Worm (Caenorhabditis elegans) whole organism, L2 larva: Measurements from ENCODE around the gene pgam-5.

ENCODE experiments used
- C34F6.9 ChIP-seq: fragments of 150-350 bp; optimal IDR thresholded peaks from 2 replicates; lab custom pipeline; 2014; ENCODE audit warnings: missing biosample characterization, missing genetic modification characterization
- F13H6.1 ChIP-seq: sonication (generic microtip); optimal IDR thresholded peaks from 2 replicates; lab custom pipeline; 2016; ENCODE audit warnings: missing genetic modification characterization, missing compliant biosample characterization
- Y55F3AM.14 ChIP-seq: fragments of 200-800 bp; sonication (Bioruptor generic); optimal IDR thresholded peaks from 2 replicates; lab custom pipeline; 2018; ENCODE audit warnings: mild to moderate bottlenecking, missing genetic modification characterization, missing compliant biosample characterization
- ZK546.5 ChIP-seq: sonication (generic microtip); optimal IDR thresholded peaks from 2 replicates; lab custom pipeline; 2017; ENCODE audit warnings: missing biosample characterization, missing genetic modification characterization
- aly-2 ChIP-seq: fragments of 150-350 bp; optimal IDR thresholded peaks from 2 replicates; lab custom pipeline; 2014; ENCODE audit warnings: missing biosample characterization, missing genetic modification characterization
- ceh-16 ChIP-seq: fragments of 150-350 bp; optimal IDR thresholded peaks from 2 replicates; lab custom pipeline; 2014; ENCODE audit warnings: missing biosample characterization, missing genetic modification characterization
- ceh-82 ChIP-seq: fragments of 150-350 bp; optimal IDR thresholded peaks from 2 replicates; lab custom pipeline; 2014; ENCODE audit warnings: missing biosample characterization, missing genetic modification characterization
- crh-2 ChIP-seq: sonication (generic microtip); optimal IDR thresholded peaks from 2 replicates; lab custom pipeline; 2017; ENCODE audit warnings: missing biosample characterization, missing genetic modification characterization
- dmd-4 ChIP-seq: sonication (generic microtip); optimal IDR thresholded peaks from 2 replicates; lab custom pipeline; 2017; ENCODE audit warnings: missing biosample characterization, missing genetic modification characterization
- egl-27 ChIP-seq: sonication (generic microtip); optimal IDR thresholded peaks from 3 replicates; lab custom pipeline; 2017; ENCODE audit warnings: missing biosample characterization, missing genetic modification reagents, missing genetic modification characterization
- elt-1 ChIP-seq: fragments of 150-350 bp; optimal IDR thresholded peaks from 2 replicates; lab custom pipeline; 2014; ENCODE audit warnings: missing biosample characterization, missing genetic modification characterization
- elt-3 ChIP-seq: sonication (generic microtip); optimal IDR thresholded peaks from 2 replicates; lab custom pipeline; 2017; ENCODE audit warnings: missing biosample characterization, missing genetic modification characterization
- fos-1 ChIP-seq: fragments of 150-350 bp; optimal IDR thresholded peaks from 2 replicates; lab custom pipeline; 2014; ENCODE audit warnings: missing biosample characterization, missing genetic modification characterization
- gmeb-1 ChIP-seq: fragments of 150-350 bp; optimal IDR thresholded peaks from 2 replicates; lab custom pipeline; 2014; ENCODE audit warnings: missing biosample characterization, missing genetic modification characterization
- lin-39 ChIP-seq: fragments of 150-350 bp; optimal IDR thresholded peaks from 2 replicates; lab custom pipeline; 2014; ENCODE audit warnings: missing biosample characterization, missing genetic modification reagents, missing genetic modification characterization
- lsy-2 ChIP-seq, 2 experiments: fragments of 150-350 bp in 1 of 2; sonication (generic microtip) in 1 of 2; optimal IDR thresholded peaks; 2 replicates each; lab custom pipeline; 2014 to 2017; ENCODE audit warnings: missing biosample characterization in 2 of 2, missing genetic modification characterization in 2 of 2
- mdl-1 ChIP-seq, 2 experiments: fragments of 150-350 bp in 1 of 2; sonication (generic microtip) in 1 of 2; optimal IDR thresholded peaks; 2 replicates each; lab custom pipeline; 2017; ENCODE audit warnings: missing biosample characterization in 2 of 2, missing genetic modification characterization in 2 of 2
- nhr-11 ChIP-seq: fragments of 150-350 bp; optimal IDR thresholded peaks from 2 replicates; lab custom pipeline; 2014; ENCODE audit warnings: missing biosample characterization, missing genetic modification characterization
- nhr-12 ChIP-seq: fragments of 150-350 bp; optimal IDR thresholded peaks from 2 replicates; lab custom pipeline; 2014; ENCODE audit warnings: missing biosample characterization, missing genetic modification characterization
- nhr-129 ChIP-seq: fragments of 150-350 bp; optimal IDR thresholded peaks from 2 replicates; lab custom pipeline; 2014; ENCODE audit warnings: missing biosample characterization, missing genetic modification characterization
- nhr-23 ChIP-seq: fragments of 150-350 bp; optimal IDR thresholded peaks from 2 replicates; lab custom pipeline; 2014; ENCODE audit warnings: missing biosample characterization, missing genetic modification reagents, missing genetic modification characterization
- nhr-237 ChIP-seq: fragments of 150-350 bp; optimal IDR thresholded peaks from 2 replicates; lab custom pipeline; 2014; ENCODE audit warnings: missing biosample characterization, missing genetic modification characterization
- nhr-25 ChIP-seq: fragments of 150-350 bp; sonication (generic microtip); optimal IDR thresholded peaks from 3 replicates; lab custom pipeline; 2014; ENCODE audit warnings: missing biosample characterization, missing genetic modification characterization
- peb-1 ChIP-seq: fragments of 150-350 bp; optimal IDR thresholded peaks from 2 replicates; lab custom pipeline; 2014; ENCODE audit warnings: missing biosample characterization, missing genetic modification characterization
- skn-1 ChIP-seq: sonication (generic microtip); optimal IDR thresholded peaks from 2 replicates; lab custom pipeline; 2017; ENCODE audit warnings: missing biosample characterization, missing genetic modification characterization
- sma-3 ChIP-seq: sonication (generic microtip); optimal IDR thresholded peaks from 2 replicates; lab custom pipeline; 2016; ENCODE audit warnings: missing genetic modification reagents, missing genetic modification characterization, missing compliant biosample characterization
- snpc-4 ChIP-seq: fragments of 150-350 bp; optimal IDR thresholded peaks from 2 replicates; lab custom pipeline; 2014; ENCODE audit warnings: missing biosample characterization, missing genetic modification characterization
- unc-62 ChIP-seq: fragments of 150-350 bp; optimal IDR thresholded peaks from 2 replicates; lab custom pipeline; 2014; ENCODE audit warnings: missing biosample characterization, missing genetic modification reagents, missing genetic modification characterization
- zag-1 ChIP-seq: fragments of 150-350 bp; optimal IDR thresholded peaks from 2 replicates; lab custom pipeline; 2014; ENCODE audit warnings: missing biosample characterization, missing genetic modification characterization
- ztf-11 ChIP-seq: sonication (generic microtip); optimal IDR thresholded peaks from 2 replicates; lab custom pipeline; 2017; ENCODE audit warnings: missing biosample characterization, missing genetic modification characterization
- ztf-4 ChIP-seq: fragments of 150-350 bp; optimal IDR thresholded peaks from 2 replicates; lab custom pipeline; 2014; ENCODE audit warnings: missing biosample characterization, missing genetic modification characterization

Gene pgam-5

DNA sequence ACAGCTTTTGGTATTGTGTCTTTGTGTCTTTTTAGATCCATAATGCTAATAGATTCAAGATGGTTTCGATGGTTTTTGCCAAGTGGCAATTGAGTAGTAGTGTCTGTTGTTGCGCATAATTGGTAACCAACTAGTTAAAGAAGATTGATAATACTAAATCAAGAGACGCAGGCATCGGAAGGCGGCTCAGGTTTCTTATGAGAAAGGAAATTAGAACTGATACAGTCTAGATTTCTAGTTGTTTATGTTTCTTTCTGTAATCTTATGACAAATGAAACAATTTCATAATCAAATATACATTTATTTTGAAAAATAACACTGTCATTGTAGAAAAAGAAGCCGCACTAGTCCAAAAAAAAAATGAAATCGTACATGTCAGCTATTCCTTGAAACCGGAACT lies 44.7 kb downstream of the pgam-5 start, which contains the start of gene ZK1290.10:
ZK1290.10 (minus strand) TSS at position 101 of the 400 bp plus-strand sequence.
- TF ChIP-seq C34F6.9 (tag; lab: Kevin White, UChicago) = no peak
- TF ChIP-seq ztf-11 (tag; lab: Kevin White, UChicago) = no peak
- no peak for TF ChIP-seq ztf-4 (tag; lab: Kevin White, UChicago)
- no peak for TF ChIP-seq elt-1
- no peak for TF ChIP-seq ceh-16 (tag; lab: Kevin White, UChicago)
- TF ChIP-seq, all 48 proteins: peak for 0

DNA sequence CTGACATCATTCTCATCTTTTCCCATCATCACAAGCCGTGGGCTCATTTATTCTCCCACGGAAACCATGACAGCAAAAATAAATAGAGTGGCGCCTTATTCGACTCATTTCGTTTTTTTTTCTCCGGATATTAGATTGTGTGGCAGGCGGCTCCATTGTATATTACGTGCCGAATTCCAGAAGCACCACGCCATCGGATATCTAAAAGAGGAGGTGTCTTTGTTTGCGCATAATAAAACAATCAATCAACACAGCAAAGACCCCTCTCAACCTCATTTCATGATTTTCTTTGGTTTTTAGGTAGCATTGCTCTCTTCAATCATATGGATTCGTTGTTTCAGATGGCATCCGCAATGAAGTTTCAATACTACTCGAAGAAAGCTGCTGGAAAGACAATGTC lies 49.5 kb downstream of the pgam-5 start, which contains the start of gene tph-1:
tph-1 (plus strand) TSS at position 301 of the 400 bp plus-strand sequence.
- no peak for TF ChIP-seq nhr-11 (tag; lab: Kevin White, UChicago)
- TF ChIP-seq zag-1 (tag; lab: Kevin White, UChicago) = no peak
- TF ChIP-seq sma-3 (GFP tag; lab: Kevin White, UChicago) = no peak
- TF ChIP-seq skn-1 (tag; lab: Kevin White, UChicago) = no peak
- no peak for TF ChIP-seq nhr-23 (tag; lab: Kevin White, UChicago)
- TF ChIP-seq dmd-4 (tag; lab: Kevin White, UChicago) = no peak
- no peak for TF ChIP-seq nhr-12 (tag; lab: Kevin White, UChicago)
- no peak for TF ChIP-seq gmeb-1 (tag; lab: Kevin White, UChicago)
- no peak for TF ChIP-seq nhr-129
- no peak for TF ChIP-seq ZK546.5 (tag; lab: Kevin White, UChicago)
- no peak for TF ChIP-seq aly-2 (tag; lab: Kevin White, UChicago)
- no peak for TF ChIP-seq fos-1 (tag; lab: Kevin White, UChicago)
- TF ChIP-seq nhr-237 (tag; lab: Kevin White, UChicago) = no peak
- no peak for TF ChIP-seq crh-2 (tag; lab: Kevin White, UChicago)
- TF ChIP-seq F13H6.1 = no peak
- TF ChIP-seq ceh-82 = no peak

ce11 chrII:7548044-7548443 lies 50.5 kb downstream of the pgam-5 start, which contains the start of gene fbxa-224:
TSS of gene fbxa-224 (minus strand) at chrII:7548144.
- TF ChIP-seq egl-27 (no peak), skn-1 (tag; lab: Kevin White, UChicago) (no peak), peb-1 (no peak), elt-3 (tag; lab: Kevin White, UChicago) (no peak), unc-62 (GFP tag; lab: Kevin White, UChicago) (no peak), lin-39 (no peak), nhr-129 (no peak), nhr-25 (tag; lab: Kevin White, UChicago) (no peak), nhr-11 (tag; lab: Kevin White, UChicago) (no peak), nhr-237 (tag; lab: Kevin White, UChicago) (no peak), Y55F3AM.14 (GFP tag; lab: Kevin White, UChicago) (no peak), lsy-2 (tag; optimal IDR thresholded peaks at IDR 0.05; lab: Kevin White, UChicago) (no peak), ceh-82 (no peak), mdl-1 (tag; optimal IDR thresholded peaks at IDR 0.05; lab: Kevin White, UChicago) (no peak), snpc-4 (tag; lab: Kevin White, UChicago) (no peak), ceh-16 (tag; lab: Kevin White, UChicago) (no peak), ztf-11 (tag; lab: Kevin White, UChicago) (no peak), C34F6.9 (tag; lab: Kevin White, UChicago) (no peak), aly-2 (tag; lab: Kevin White, UChicago) (no peak)
